Worm (Caenorhabditis elegans) whole organism, L4 larva: ENCODE measurements around the gene F55A4.7.

Experiments used
- D1046.2 ChIP-seq: fragments of 200-800 bp; sonication (Bioruptor generic); IDR thresholded peaks from 2 replicates; pipeline ENCODE4 v1.3.6; 2022; ENCODE audit warnings: missing genetic modification characterization, missing compliant biosample characterization
- F44E2.7 ChIP-seq: fragments of 200-800 bp; sonication (Bioruptor generic); IDR thresholded peaks from 2 replicates; pipeline ENCODE4 v2.1.2; 2022; ENCODE audit warnings: missing genetic modification characterization, missing compliant biosample characterization
- R02D3.7 ChIP-seq: fragments of 150-350 bp; sonication (generic microtip); optimal IDR thresholded peaks from 3 replicates; lab custom pipeline; 2014; ENCODE audit warnings: missing biosample characterization, missing genetic modification characterization
- Y5F2A.4 ChIP-seq: fragments of 200-800 bp; sonication (Bioruptor generic); optimal IDR thresholded peaks from 2 replicates; lab custom pipeline; 2018; ENCODE audit warnings: mild to moderate bottlenecking, missing genetic modification characterization, missing compliant biosample characterization
- ZK337.2 ChIP-seq: fragments of 200-800 bp; sonication (Bioruptor generic); IDR thresholded peaks from 2 replicates; pipeline ENCODE4 v1.3.6; 2022; ENCODE audit warnings: missing genetic modification reagents, missing genetic modification characterization, missing compliant biosample characterization
- arid-1 ChIP-seq: fragments of 200-800 bp; sonication (Bioruptor generic); conservative IDR thresholded peaks from 2 replicates; pipeline ENCODE4 v1.3.6; 2022; ENCODE audit warnings: missing genetic modification reagents, missing genetic modification characterization, missing compliant biosample characterization
- ceh-20 ChIP-seq: fragments of 200-800 bp; sonication (Bioruptor generic); IDR thresholded peaks from 2 replicates; pipeline ENCODE4 v1.3.6; 2022; ENCODE audit warnings: missing genetic modification reagents, missing genetic modification characterization, missing compliant biosample characterization
- ceh-32 ChIP-seq: sonication (generic microtip); optimal IDR thresholded peaks from 2 replicates; lab custom pipeline; 2016; ENCODE audit warnings: mild to moderate bottlenecking, missing genetic modification characterization, missing compliant biosample characterization; ENCODE audit not compliant: poor library complexity
- ceh-82 ChIP-seq: sonication (generic microtip); optimal IDR thresholded peaks from 2 replicates; lab custom pipeline; 2017; ENCODE audit warnings: missing biosample characterization, missing genetic modification characterization
- ctbp-1 ChIP-seq: fragments of 200-800 bp; sonication (Bioruptor generic); IDR thresholded peaks from 2 replicates; pipeline ENCODE4 v1.3.6; 2022; ENCODE audit warnings: missing genetic modification reagents, missing genetic modification characterization, missing compliant biosample characterization
- daf-16 ChIP-seq, 3 experiments: sonication (generic microtip); optimal IDR thresholded peaks; 2 replicates each; lab custom pipeline; 2016 to 2017; ENCODE audit warnings: missing genetic modification characterization in 3 of 3, missing genetic modification reagents in 3 of 3, mild to moderate bottlenecking in 2 of 3, missing compliant biosample characterization in 2 of 3, missing biosample characterization in 1 of 3, moderate library complexity in 1 of 3
- dpl-1 ChIP-seq: fragments of 150-350 bp; optimal IDR thresholded peaks from 2 replicates; lab custom pipeline; 2014; ENCODE audit warnings: missing biosample characterization, missing genetic modification reagents, missing genetic modification characterization
- dve-1 ChIP-seq: sonication (generic microtip); optimal IDR thresholded peaks from 2 replicates; lab custom pipeline; 2017; ENCODE audit warnings: antibody characterized with exemption, mild to moderate bottlenecking, missing genetic modification characterization, missing compliant biosample characterization; ENCODE audit not compliant: insufficient read depth
- egl-27 ChIP-seq: sonication (generic microtip); optimal IDR thresholded peaks from 3 replicates; lab custom pipeline; 2017; ENCODE audit warnings: missing biosample characterization, missing genetic modification reagents, missing genetic modification characterization
- egl-43 ChIP-seq: fragments of 200-800 bp; sonication (Bioruptor generic); IDR thresholded peaks from 2 replicates; pipeline ENCODE4 v1.3.6; 2022; ENCODE audit warnings: missing genetic modification reagents, missing genetic modification characterization, missing compliant biosample characterization
- fkh-10 ChIP-seq: fragments of 150-350 bp; optimal IDR thresholded peaks from 2 replicates; lab custom pipeline; 2014; ENCODE audit warnings: missing biosample characterization, missing genetic modification reagents, missing genetic modification characterization
- hif-1 ChIP-seq, 2 experiments: sonication (generic microtip); optimal IDR thresholded peaks; 2 replicates each; lab custom pipeline; 2016 to 2017; ENCODE audit warnings: missing compliant biosample characterization in 2 of 2, missing genetic modification characterization in 2 of 2, missing genetic modification reagents in 2 of 2, missing genotype in 2 of 2, mild to moderate bottlenecking in 1 of 2
- hlh-11 ChIP-seq: fragments of 200-800 bp; sonication (Bioruptor generic); optimal IDR thresholded peaks from 2 replicates; lab custom pipeline; 2018; ENCODE audit warnings: mild to moderate bottlenecking, missing genetic modification characterization, missing compliant biosample characterization
- hlh-30 ChIP-seq: sonication (generic microtip); optimal IDR thresholded peaks from 2 replicates; lab custom pipeline; 2017; ENCODE audit warnings: antibody characterized with exemption, mild to moderate bottlenecking, missing genetic modification characterization, missing compliant biosample characterization; ENCODE audit not compliant: insufficient read depth
- hmg-1.1 ChIP-seq: fragments of 200-800 bp; sonication (Bioruptor generic); IDR thresholded peaks from 2 replicates; pipeline ENCODE4 v1.3.6; 2022; ENCODE audit warnings: missing genetic modification reagents, missing genetic modification characterization, missing compliant biosample characterization
- lim-7 ChIP-seq: fragments of 200-800 bp; sonication (Bioruptor generic); IDR thresholded peaks from 2 replicates; pipeline ENCODE4 v1.3.6; 2022; ENCODE audit warnings: missing genetic modification characterization, missing compliant biosample characterization
- lin-1 ChIP-seq: fragments of 200-800 bp; sonication (Bioruptor generic); IDR thresholded peaks from 2 replicates; pipeline ENCODE4 v1.3.6; 2022; ENCODE audit warnings: missing genetic modification reagents, missing genetic modification characterization, missing compliant biosample characterization
- lin-13 ChIP-seq: fragments of 150-350 bp; optimal IDR thresholded peaks from 2 replicates; lab custom pipeline; 2014; ENCODE audit warnings: missing biosample characterization, missing genetic modification reagents, missing genetic modification characterization
- lin-15B ChIP-seq: fragments of 150-350 bp; sonication (generic microtip); optimal IDR thresholded peaks from 3 replicates; lab custom pipeline; 2014; ENCODE audit warnings: missing biosample characterization, missing genetic modification characterization
- lin-29 ChIP-seq: fragments of 200-800 bp; sonication (Bioruptor generic); IDR thresholded peaks from 2 replicates; pipeline ENCODE4 v1.3.6; 2022; ENCODE audit warnings: missing genetic modification reagents, missing genetic modification characterization, missing compliant biosample characterization
- lin-38 ChIP-seq: fragments of 200-800 bp; sonication (Bioruptor generic); IDR thresholded peaks from 2 replicates; pipeline ENCODE4 v1.3.6; 2022; ENCODE audit warnings: missing genetic modification reagents, missing genetic modification characterization, missing compliant biosample characterization
- lsy-2 ChIP-seq, 2 experiments: fragments of 150-350 bp in 1 of 2; sonication (generic microtip) in 1 of 2; optimal IDR thresholded peaks; 2 replicates each; lab custom pipeline; 2014 to 2017; ENCODE audit warnings: missing biosample characterization in 2 of 2, missing genetic modification characterization in 2 of 2
- madf-5 ChIP-seq, 2 experiments: fragments of 200-800 bp; sonication (Bioruptor generic); IDR thresholded peaks; 2 replicates each; pipeline ENCODE4 v1.3.6; 2022; ENCODE audit warnings: missing compliant biosample characterization in 2 of 2, missing genetic modification characterization in 2 of 2
- madf-9 ChIP-seq: fragments of 200-800 bp; sonication (Bioruptor generic); conservative IDR thresholded peaks from 2 replicates; pipeline ENCODE4 v1.3.6; 2022; ENCODE audit warnings: missing genetic modification reagents, missing genetic modification characterization, missing compliant biosample characterization
- mdl-1 ChIP-seq, 2 experiments: fragments of 150-350 bp in 1 of 2; sonication (generic microtip) in 1 of 2; optimal IDR thresholded peaks; 2 replicates each; lab custom pipeline; 2014 to 2017; ENCODE audit warnings: missing biosample characterization in 2 of 2, missing genetic modification characterization in 2 of 2
- mep-1 ChIP-seq: fragments of 150-350 bp; sonication (generic microtip); optimal IDR thresholded peaks from 3 replicates; lab custom pipeline; 2014; ENCODE audit warnings: missing biosample characterization, missing genetic modification characterization
- mxl-3 ChIP-seq: fragments of 200-800 bp; sonication (Bioruptor generic); optimal IDR thresholded peaks from 2 replicates; lab custom pipeline; 2018; ENCODE audit warnings: mild to moderate bottlenecking, missing genetic modification characterization, missing compliant biosample characterization
- nhr-10 ChIP-seq: fragments of 150-350 bp; optimal IDR thresholded peaks from 2 replicates; lab custom pipeline; 2014; ENCODE audit warnings: missing biosample characterization, missing genetic modification characterization
- nhr-28 ChIP-seq: fragments of 150-350 bp; optimal IDR thresholded peaks from 2 replicates; lab custom pipeline; 2014; ENCODE audit warnings: missing biosample characterization, missing genetic modification characterization
- nhr-41 ChIP-seq: fragments of 200-800 bp; sonication (Bioruptor generic); IDR thresholded peaks from 2 replicates; pipeline ENCODE4 v1.3.6; 2022; ENCODE audit warnings: missing genetic modification reagents, missing genetic modification characterization, missing compliant biosample characterization
- nhr-6 ChIP-seq: fragments of 150-350 bp; optimal IDR thresholded peaks from 2 replicates; lab custom pipeline; 2014; ENCODE audit warnings: missing biosample characterization, missing genetic modification characterization
- nhr-77 ChIP-seq: fragments of 150-350 bp; optimal IDR thresholded peaks from 2 replicates; lab custom pipeline; 2014; ENCODE audit warnings: missing biosample characterization, missing genetic modification characterization
- php-3 ChIP-seq: fragments of 200-800 bp; sonication (Bioruptor generic); IDR thresholded peaks from 2 replicates; pipeline ENCODE4 v1.3.6; 2022; ENCODE audit warnings: missing genetic modification reagents, missing genetic modification characterization, missing compliant biosample characterization
- rbr-2 ChIP-seq: sonication (generic microtip); optimal IDR thresholded peaks from 2 replicates; lab custom pipeline; 2016; ENCODE audit warnings: missing genotype, missing genetic modification characterization, missing compliant biosample characterization
- sdz-12 ChIP-seq: fragments of 200-800 bp; sonication (Bioruptor generic); optimal IDR thresholded peaks from 2 replicates; lab custom pipeline; 2018; ENCODE audit warnings: mild to moderate bottlenecking, missing genetic modification characterization, missing compliant biosample characterization
- set-16 ChIP-seq: fragments of 200-800 bp; sonication (Bioruptor generic); IDR thresholded peaks from 2 replicates; pipeline ENCODE4 v1.3.6; 2022; ENCODE audit warnings: missing genetic modification reagents, missing genetic modification characterization, missing compliant biosample characterization
- skn-1 ChIP-seq: fragments of 150-350 bp; optimal IDR thresholded peaks from 2 replicates; lab custom pipeline; 2014; ENCODE audit warnings: missing biosample characterization, missing genetic modification characterization
- spr-1 ChIP-seq: sonication (generic microtip); optimal IDR thresholded peaks from 2 replicates; lab custom pipeline; 2016; ENCODE audit warnings: mild to moderate bottlenecking, missing genetic modification characterization, missing compliant biosample characterization
- unc-62 ChIP-seq, 3 experiments: fragments of 150-350 bp in 1 of 3; sonication (generic microtip); optimal IDR thresholded peaks in 2 of 3; peaks in 1 of 3; 1 replicate in 1 of 3; 2 replicates in 2 of 3; lab custom pipeline; 2014 to 2017; ENCODE audit warnings: missing biosample characterization in 3 of 3, missing genetic modification characterization in 3 of 3, missing genetic modification reagents in 3 of 3, missing genotype in 1 of 3
- zfp-3 ChIP-seq: fragments of 200-800 bp; sonication (Bioruptor generic); conservative IDR thresholded peaks from 2 replicates; pipeline ENCODE4 v1.3.6; 2022; ENCODE audit warnings: missing genetic modification reagents, missing genetic modification characterization, missing compliant biosample characterization
- zip-11 ChIP-seq: fragments of 200-800 bp; sonication (Bioruptor generic); IDR thresholded peaks from 2 replicates; pipeline ENCODE4 v1.3.6; 2022; ENCODE audit warnings: missing genetic modification characterization, missing compliant biosample characterization

The F55A4.7 gene

ce11 chrX:1026722-1027121 lies 11.5 kb downstream of the F55A4.7 start:
- no peak for TF ChIP-seq lin-15B (tag; lab: Kevin White, UChicago)
- TF ChIP-seq zip-11, result no peak
- no peak for TF ChIP-seq lin-38
- TF ChIP-seq D1046.2 (GFP tag; lab: Robert Waterston, UW), result no peak
- TF ChIP-seq lin-13 (GFP tag; lab: Kevin White, UChicago), result no peak
- peak in 1 of 2 experiments; percentile 3 for TF ChIP-seq hif-1 (tag; optimal IDR thresholded peaks at IDR 0.05; lab: Kevin White, UChicago)
- TF ChIP-seq F44E2.7, result no peak
- TF ChIP-seq lin-29 (GFP tag; lab: Robert Waterston, UW), result no peak
- TF ChIP-seq mdl-1 (tag; optimal IDR thresholded peaks at IDR 0.05; lab: Kevin White, UChicago), result peak in 1 of 2 experiments; percentile 68
- TF ChIP-seq mep-1 (tag; lab: Kevin White, UChicago), result peak; percentile 52
- TF ChIP-seq set-16 (GFP tag; lab: Robert Waterston, UW), result no peak
- TF ChIP-seq Y5F2A.4 (GFP tag; lab: Kevin White, UChicago), result no peak
- TF ChIP-seq lsy-2 (tag; optimal IDR thresholded peaks at IDR 0.05; lab: Kevin White, UChicago), result peak in 1 of 2 experiments; percentile 7
- TF ChIP-seq madf-5 (GFP tag; IDR thresholded peaks at IDR 0.05; lab: Robert Waterston, UW), result no peak
- peak; percentile 42 for TF ChIP-seq hlh-11
- no peak for TF ChIP-seq madf-9 (GFP tag; lab: Robert Waterston, UW)
- no peak for TF ChIP-seq fkh-10 (GFP tag; lab: Kevin White, UChicago)
- no peak for TF ChIP-seq skn-1 (tag; lab: Kevin White, UChicago)
- peak; percentile 57 for TF ChIP-seq nhr-28
- peak; percentile 35 for TF ChIP-seq mxl-3
- TF ChIP-seq hlh-30 (tag; lab: Kevin White, UChicago), result peak; percentile 91
- peak in 1 of 2 experiments; percentile 42 for TF ChIP-seq unc-62 (GFP tag; optimal IDR thresholded peaks at IDR 0.05 in 1 of 2; lab: Kevin White, UChicago)
- TF ChIP-seq unc-62 (tag; optimal IDR thresholded peaks at IDR 0.05; lab: Kevin White, UChicago), result no peak
- peak; percentile 12 for TF ChIP-seq dve-1 (tag; lab: Kevin White, UChicago)

ce11 chrX:1025010-1025409 lies 13.2 kb downstream of the F55A4.7 start, which contains the start of gene F55A4.3:
TSS of gene F55A4.3 (minus strand) at chrX:1025110.
- TF ChIP-seq ceh-32 (tag; lab: Kevin White, UChicago) (no peak), Y5F2A.4 (GFP tag; lab: Kevin White, UChicago) (no peak), nhr-6 (tag; lab: Kevin White, UChicago) (no peak), lin-1 (GFP tag; lab: Robert Waterston, UW) (no peak), egl-27 (tag; lab: Kevin White, UChicago) (no peak), zfp-3 (GFP tag; lab: Robert Waterston, UW) (no peak), nhr-41 (GFP tag; lab: Robert Waterston, UW) (no peak), php-3 (GFP tag; lab: Robert Waterston, UW) (no peak), nhr-77 (tag; lab: Kevin White, UChicago) (no peak), R02D3.7 (tag; lab: Kevin White, UChicago) (no peak), ZK337.2 (GFP tag; lab: Robert Waterston, UW) (no peak), ceh-82 (tag; lab: Kevin White, UChicago) (no peak), egl-43 (GFP tag; lab: Robert Waterston, UW) (no peak), arid-1 (GFP tag; lab: Robert Waterston, UW) (no peak), rbr-2 (tag; lab: Kevin White, UChicago) (no peak)

ce11 chrX:1021835-1022311 lies 16.4 kb downstream of the F55A4.7 start:
- TF ChIP-seq spr-1 (tag; lab: Kevin White, UChicago), result no peak
- TF ChIP-seq set-16 (GFP tag; lab: Robert Waterston, UW), result peak; percentile 93
- TF ChIP-seq ctbp-1 (GFP tag; lab: Robert Waterston, UW), result peak; percentile 60; the same call in 1 of the 2 replicates
- TF ChIP-seq dpl-1 (GFP tag; lab: Kevin White, UChicago), result no peak
- no peak for TF ChIP-seq mep-1 (tag; lab: Kevin White, UChicago)
- peak; percentile 66 for TF ChIP-seq hmg-1.1
- TF ChIP-seq rbr-2 (tag; lab: Kevin White, UChicago), result peak; percentile 34
- no peak for TF ChIP-seq nhr-41 (GFP tag; lab: Robert Waterston, UW)
- 0 out of 2 replicates have a peak, but pooled peaks have one; percentile 22 for TF ChIP-seq ceh-20
- TF ChIP-seq lim-7 (GFP tag; lab: Robert Waterston, UW), result no peak
- TF ChIP-seq hlh-30 (tag; lab: Kevin White, UChicago), result peak; percentile 22
- TF ChIP-seq sdz-12 (GFP tag; lab: Kevin White, UChicago), result no peak
- TF ChIP-seq nhr-10 (tag; lab: Kevin White, UChicago), result no peak
- no peak for TF ChIP-seq daf-16 (GFP tag; optimal IDR thresholded peaks at IDR 0.05; lab: Kevin White, UChicago)
- TF ChIP-seq daf-16 (tag; optimal IDR thresholded peaks at IDR 0.05; lab: Kevin White, UChicago), result no peak
- TF ChIP-seq mdl-1 (tag; optimal IDR thresholded peaks at IDR 0.05; lab: Kevin White, UChicago), result peak in 1 of 2 experiments; percentile 35
- peak; percentile 31 for TF ChIP-seq hlh-11
- TF ChIP-seq R02D3.7 (tag; lab: Kevin White, UChicago), result no peak
